Fruit fly (Drosophila melanogaster) whole organism, embryonic: ENCODE measurements around the gene CG32271.

ENCODE experiments used
- Abd-B ChIP-seq: fragments of 200-800 bp; sonication (Bioruptor generic); optimal IDR thresholded peaks from 2 replicates; lab custom pipeline; 2018; ENCODE audit warnings: missing biosample characterization, mild to moderate bottlenecking, missing genetic modification characterization, moderate library complexity
- Bdp1 ChIP-seq: fragments of 200-800 bp; sonication (Bioruptor generic); optimal IDR thresholded peaks from 3 replicates; lab custom pipeline; 2016; ENCODE audit warnings: missing biosample characterization, missing genetic modification characterization
- CG11085 ChIP-seq: fragments of 200-800 bp; sonication (Bioruptor generic); IDR thresholded peaks from 2 replicates; pipeline ENCODE4 v1.3.6; 2022; ENCODE audit warnings: missing biosample characterization, missing genetic modification characterization
- CG13424 ChIP-seq: fragments of 200-800 bp; sonication (Bioruptor generic); optimal IDR thresholded peaks from 2 replicates; lab custom pipeline; 2019; ENCODE audit warnings: missing biosample characterization, mild to moderate bottlenecking, missing genetic modification characterization, moderate library complexity
- CG14050 ChIP-seq: fragments of 200-800 bp; sonication (Bioruptor generic); IDR thresholded peaks from 3 replicates; pipeline ENCODE4 v1.3.6; 2022; ENCODE audit warnings: missing biosample characterization, missing genetic modification characterization
- CG15011 ChIP-seq: fragments of 200-800 bp; sonication (Bioruptor generic); optimal IDR thresholded peaks from 3 replicates; lab custom pipeline; 2018; ENCODE audit warnings: missing biosample characterization, mild to moderate bottlenecking, missing genetic modification characterization
- CG15073 ChIP-seq: fragments of 200-800 bp; sonication (Bioruptor generic); optimal IDR thresholded peaks from 2 replicates; lab custom pipeline; 2016; ENCODE audit warnings: missing biosample characterization, missing genetic modification characterization
- CG17802 ChIP-seq: fragments of 200-800 bp; sonication (Bioruptor generic); optimal IDR thresholded peaks from 2 replicates; lab custom pipeline; 2018; ENCODE audit warnings: missing biosample characterization, mild to moderate bottlenecking, missing genetic modification characterization, moderate library complexity
- CG30431 ChIP-seq: fragments of 200-800 bp; sonication (Bioruptor generic); optimal IDR thresholded peaks from 2 replicates; lab custom pipeline; 2017; ENCODE audit warnings: missing biosample characterization, missing genetic modification characterization
- CG31388 ChIP-seq: fragments of 200-800 bp; sonication (Bioruptor generic); optimal IDR thresholded peaks from 2 replicates; lab custom pipeline; 2016; ENCODE audit warnings: missing biosample characterization, missing genetic modification characterization
- CG32772 ChIP-seq: fragments of 200-800 bp; sonication (Bioruptor generic); IDR thresholded peaks from 2 replicates; pipeline ENCODE4 v1.3.6; 2022; ENCODE audit warnings: missing biosample characterization, missing genetic modification characterization
- CG34422 ChIP-seq: fragments of 200-800 bp; sonication (Bioruptor generic); IDR thresholded peaks from 3 replicates; pipeline ENCODE4 v1.3.6; 2022; ENCODE audit warnings: missing biosample characterization, missing genetic modification characterization
- CG3995 ChIP-seq: fragments of 200-800 bp; sonication (Bioruptor generic); optimal IDR thresholded peaks from 3 replicates; lab custom pipeline; 2016; ENCODE audit warnings: missing biosample characterization, missing genetic modification characterization
- CG6175 ChIP-seq: fragments of 200-800 bp; sonication (Bioruptor generic); IDR thresholded peaks from 3 replicates; pipeline ENCODE4 v1.3.6; 2022; ENCODE audit warnings: missing biosample characterization, missing genetic modification characterization
- CG7839 ChIP-seq: fragments of 200-800 bp; sonication (Bioruptor generic); optimal IDR thresholded peaks from 3 replicates; lab custom pipeline; 2018; ENCODE audit warnings: missing biosample characterization, mild to moderate bottlenecking, missing genetic modification characterization, moderate library complexity
- CG7928 ChIP-seq: fragments of 200-800 bp; sonication (Bioruptor generic); optimal IDR thresholded peaks from 2 replicates; lab custom pipeline; 2017; ENCODE audit warnings: missing biosample characterization, mild to moderate bottlenecking, missing genetic modification characterization
- CG8290 ChIP-seq, 3 experiments: fragments of 200-800 bp; sonication (Bioruptor generic); optimal IDR thresholded peaks; 2 replicates each; lab custom pipeline; 2016 to 2019; ENCODE audit warnings: missing biosample characterization in 3 of 3, missing genetic modification characterization in 3 of 3, mild to moderate bottlenecking in 2 of 3, moderate library complexity in 1 of 3
- D19A ChIP-seq: fragments of 200-800 bp; optimal IDR thresholded peaks from 3 replicates; lab custom pipeline; 2019; ENCODE audit warnings: missing biosample characterization, mild to moderate bottlenecking, missing genetic modification characterization, moderate library complexity
- Dad ChIP-seq: fragments of 200-800 bp; sonication (Bioruptor generic); optimal IDR thresholded peaks from 3 replicates; lab custom pipeline; 2016; ENCODE audit warnings: missing biosample characterization, missing genetic modification characterization
- Deaf1 ChIP-seq: fragments of 200-800 bp; optimal IDR thresholded peaks from 3 replicates; lab custom pipeline; 2019; ENCODE audit warnings: missing biosample characterization, mild to moderate bottlenecking, missing genetic modification characterization, moderate library complexity
- Gsc ChIP-seq: fragments of 200-800 bp; sonication (Bioruptor generic); IDR thresholded peaks from 2 replicates; pipeline ENCODE4 v1.3.6; 2022; ENCODE audit warnings: missing biosample characterization, missing genetic modification characterization
- H15 ChIP-seq: fragments of 200-800 bp; sonication (Bioruptor generic); IDR thresholded peaks from 3 replicates; pipeline ENCODE4 v1.3.6; 2022; ENCODE audit warnings: missing biosample characterization, missing genetic modification characterization
- Hmr ChIP-seq: fragments of 200-800 bp; sonication (Bioruptor generic); optimal IDR thresholded peaks from 3 replicates; lab custom pipeline; 2017; ENCODE audit warnings: mild to moderate bottlenecking, missing biosample characterization, missing genetic modification reagents, missing genetic modification characterization
- Med ChIP-seq: fragments of 200-800 bp; sonication (Bioruptor generic); peaks from one replicate; lab custom pipeline; 2016; ENCODE audit warnings: missing biosample characterization, missing genetic modification characterization, mild to moderate bottlenecking, inconsistent platforms, moderate library complexity
- NC2α ChIP-seq: fragments of 200-800 bp; sonication (Bioruptor generic); optimal IDR thresholded peaks from 2 replicates; lab custom pipeline; 2016; ENCODE audit warnings: missing biosample characterization, missing genetic modification characterization
- Nf-YC ChIP-seq: fragments of 200-800 bp; optimal IDR thresholded peaks from 3 replicates; lab custom pipeline; 2019; ENCODE audit warnings: missing biosample characterization, mild to moderate bottlenecking, missing genetic modification characterization, moderate library complexity
- Optix ChIP-seq: fragments of 200-800 bp; sonication (Bioruptor generic); IDR thresholded peaks from 3 replicates; pipeline ENCODE4 v1.3.6; 2022; ENCODE audit warnings: missing biosample characterization, missing genetic modification characterization
- Poxn ChIP-seq: fragments of 200-800 bp; sonication (Bioruptor generic); IDR thresholded peaks from 2 replicates; pipeline ENCODE4 v1.3.6; 2022; ENCODE audit warnings: missing biosample characterization, missing genetic modification characterization
- Six4 ChIP-seq: fragments of 200-800 bp; sonication (Bioruptor generic); optimal IDR thresholded peaks from 2 replicates; lab custom pipeline; 2016; ENCODE audit warnings: missing biosample characterization, missing genetic modification characterization
- ash1 ChIP-seq: fragments of 200-800 bp; sonication (Bioruptor generic); optimal IDR thresholded peaks from 2 replicates; lab custom pipeline; 2018; ENCODE audit warnings: missing biosample characterization, mild to moderate bottlenecking, missing genetic modification characterization
- bab2 ChIP-seq: fragments of 200-800 bp; sonication (Bioruptor generic); optimal IDR thresholded peaks from 2 replicates; lab custom pipeline; 2016; ENCODE audit warnings: missing biosample characterization, missing genetic modification characterization
- dmrt11E ChIP-seq: fragments of 200-800 bp; sonication (Bioruptor generic); optimal IDR thresholded peaks from 3 replicates; lab custom pipeline; 2018; ENCODE audit warnings: missing biosample characterization, mild to moderate bottlenecking, missing genetic modification characterization, moderate library complexity
- eyg ChIP-seq: fragments of 200-800 bp; sonication (Bioruptor generic); optimal IDR thresholded peaks from 3 replicates; lab custom pipeline; 2016; ENCODE audit warnings: missing biosample characterization, missing genetic modification characterization
- fd102C ChIP-seq: fragments of 200-800 bp; sonication (Bioruptor generic); optimal IDR thresholded peaks from 2 replicates; lab custom pipeline; 2018; ENCODE audit warnings: missing biosample characterization, mild to moderate bottlenecking, missing genetic modification characterization, moderate library complexity
- gcm2 ChIP-seq: fragments of 200-800 bp; sonication (Bioruptor generic); optimal IDR thresholded peaks from 2 replicates; lab custom pipeline; 2016; ENCODE audit warnings: missing biosample characterization, missing genetic modification characterization
- gro ChIP-seq: fragments of 200-800 bp; sonication (Bioruptor generic); optimal IDR thresholded peaks from 2 replicates; lab custom pipeline; 2016; ENCODE audit warnings: missing biosample characterization, missing genetic modification characterization
- her ChIP-seq: fragments of 200-800 bp; sonication (Bioruptor generic); optimal IDR thresholded peaks from 2 replicates; lab custom pipeline; 2016; ENCODE audit warnings: missing biosample characterization, missing genetic modification characterization
- pan ChIP-seq, 4 experiments: fragments of >200 bp in 3 of 4; fragments of 200-800 bp in 1 of 4; sonication (Bioruptor generic) in 1 of 4; optimal IDR thresholded peaks in 3 of 4; IDR thresholded peaks in 1 of 4; 2 replicates each; pipeline versions ENCODE4 v1.3.6 to Lab custom; 2017 to 2022; ENCODE audit warnings: missing biosample characterization in 2 of 4, missing genetic modification characterization in 2 of 4, mixed read lengths in 1 of 4
- peb ChIP-seq: fragments of 200-800 bp; sonication (Bioruptor generic); IDR thresholded peaks from 2 replicates; pipeline ENCODE4 v1.3.6; 2022; ENCODE audit warnings: missing biosample characterization, missing genetic modification characterization
- pfk ChIP-seq: fragments of 200-800 bp; sonication (Bioruptor generic); optimal IDR thresholded peaks from 2 replicates; lab custom pipeline; 2018; ENCODE audit warnings: missing biosample characterization, mild to moderate bottlenecking, missing genetic modification characterization, moderate library complexity
- psq ChIP-seq: fragments of 200-800 bp; sonication (Bioruptor generic); optimal IDR thresholded peaks from 2 replicates; lab custom pipeline; 2017; ENCODE audit warnings: missing biosample characterization, missing genetic modification characterization
- pzg ChIP-seq: fragments of 200-800 bp; sonication (Bioruptor generic); optimal IDR thresholded peaks from 3 replicates; lab custom pipeline; 2018; ENCODE audit warnings: missing biosample characterization, mild to moderate bottlenecking, missing genetic modification characterization, moderate library complexity
- ranshi ChIP-seq: fragments of 200-800 bp; sonication (Bioruptor generic); IDR thresholded peaks from 2 replicates; pipeline ENCODE4 v1.3.6; 2022; ENCODE audit warnings: missing biosample characterization, missing genetic modification characterization
- rib ChIP-seq: fragments of 200-800 bp; sonication (Bioruptor generic); IDR thresholded peaks from 2 replicates; pipeline ENCODE4 v1.3.6; 2022; ENCODE audit warnings: missing biosample characterization, missing genetic modification characterization
- sc ChIP-seq, 3 experiments: fragments of >200 bp in 2 of 3; fragments of 200-800 bp in 1 of 3; sonication (Bioruptor generic) in 1 of 3; optimal IDR thresholded peaks; 2 replicates in 2 of 3; 3 replicates in 1 of 3; lab custom pipeline; 2017; ENCODE audit warnings: mild to moderate bottlenecking in 1 of 3, missing biosample characterization in 1 of 3, missing genetic modification characterization in 1 of 3, missing genetic modification reagents in 1 of 3
- sens ChIP-seq: fragments of 200-800 bp; sonication (Bioruptor generic); peaks from one replicate; lab custom pipeline; 2016; ENCODE audit warnings: missing biosample characterization, missing genetic modification characterization
- sim ChIP-seq: fragments of 200-800 bp; sonication (Bioruptor generic); IDR thresholded peaks from 2 replicates; pipeline ENCODE4 v1.3.6; 2022; ENCODE audit warnings: missing biosample characterization, missing genetic modification characterization
- sna ChIP-seq: fragments of 200-800 bp; sonication (Bioruptor generic); IDR thresholded peaks from 2 replicates; pipeline ENCODE4 v1.3.6; 2022; ENCODE audit warnings: missing biosample characterization, missing genetic modification characterization; ENCODE audit not compliant: partially characterized antibody
- stwl ChIP-seq: fragments of 200-800 bp; sonication (Bioruptor generic); optimal IDR thresholded peaks from 3 replicates; lab custom pipeline; 2018; ENCODE audit warnings: missing biosample characterization, mild to moderate bottlenecking, missing genetic modification characterization, moderate library complexity
- tx ChIP-seq: fragments of 200-800 bp; sonication (Bioruptor generic); optimal IDR thresholded peaks from 2 replicates; lab custom pipeline; 2016; ENCODE audit warnings: missing biosample characterization, missing genetic modification characterization
- z ChIP-seq: fragments of 200-800 bp; sonication (Bioruptor generic); IDR thresholded peaks from 3 replicates; pipeline ENCODE4 v1.3.6; 2022; ENCODE audit warnings: missing biosample characterization, missing genetic modification characterization

The CG32271 gene

DNA sequence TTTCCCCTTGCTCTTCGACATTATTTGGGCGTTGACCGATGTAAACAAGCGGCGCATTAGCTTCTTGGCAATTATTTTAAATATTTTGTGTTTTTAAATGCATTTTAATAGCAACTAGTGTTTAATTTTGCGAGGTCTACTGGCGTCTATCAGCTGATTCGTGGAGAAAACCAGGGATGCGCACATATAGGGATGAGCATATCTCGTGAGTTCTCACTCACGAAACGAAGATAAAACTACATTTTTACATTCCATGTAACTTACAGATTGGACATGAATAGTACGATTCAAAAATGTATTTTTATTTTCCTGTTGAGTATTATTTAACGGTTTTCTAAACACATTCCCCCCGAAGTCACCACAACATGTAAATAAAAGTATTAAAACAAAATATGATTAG, 5.5 kb downstream of the CG32271 start, which contains the start of gene CG14966 (continued):
- TF ChIP-seq dmrt11E (tag; lab: Kevin White, UChicago): no peak
- TF ChIP-seq eyg (GFP tag; lab: Kevin White, UChicago): no peak
- no peak for TF ChIP-seq CG14050 (GFP tag; lab: Robert Waterston, UW)
- TF ChIP-seq rib (GFP tag; lab: Robert Waterston, UW): peak; percentile 65
- TF ChIP-seq sens (GFP tag; lab: Kevin White, UChicago): peak; percentile 88
- TF ChIP-seq pfk: peak; percentile 11
- TF ChIP-seq Hmr: peak; percentile 27
- no peak for TF ChIP-seq ranshi (GFP tag; lab: Robert Waterston, UW)
- TF ChIP-seq CG7928 (GFP tag; lab: Kevin White, UChicago): peak; percentile 97
- no peak for TF ChIP-seq Dad
- TF ChIP-seq psq (GFP tag; lab: Kevin White, UChicago): no peak
- TF ChIP-seq CG3995 (GFP tag; lab: Kevin White, UChicago): peak; percentile 15
- TF ChIP-seq Optix (GFP tag; lab: Robert Waterston, UW): no peak
- peak; percentile 64 for TF ChIP-seq Nf-YC (tag; lab: Kevin White, UChicago)
- no peak for TF ChIP-seq tx (GFP tag; lab: Kevin White, UChicago)
- peak; percentile 89 for TF ChIP-seq Med
- TF ChIP-seq CG30431 (GFP tag; lab: Kevin White, UChicago): no peak
- peak; percentile 87; the same call in 2 of the 3 replicates for TF ChIP-seq CG34422
- peak; percentile 89 for TF ChIP-seq pzg (GFP tag; lab: Kevin White, UChicago)
- TF ChIP-seq CG7839 (tag; lab: Kevin White, UChicago): peak; percentile 23
- TF ChIP-seq z: no peak
- TF ChIP-seq CG11085: no peak
- TF ChIP-seq NC2α (GFP tag; lab: Kevin White, UChicago): no peak
- no peak for TF ChIP-seq CG6175 (GFP tag; lab: Robert Waterston, UW)
- no peak for TF ChIP-seq sc (optimal IDR thresholded peaks at IDR 0.05; lab: Kevin White, UChicago)
- no peak for TF ChIP-seq sc (GFP tag; optimal IDR thresholded peaks at IDR 0.05; lab: Kevin White, UChicago)
- no peak for TF ChIP-seq CG31388 (GFP tag; lab: Kevin White, UChicago)
- no peak for TF ChIP-seq Poxn (GFP tag; lab: Robert Waterston, UW)
- TF ChIP-seq CG15011 (GFP tag; lab: Kevin White, UChicago): no peak
- TF ChIP-seq gro (GFP tag; lab: Kevin White, UChicago): peak; percentile 58
- TF ChIP-seq Deaf1 (tag; lab: Kevin White, UChicago): peak; percentile 0
- TF ChIP-seq Six4 (GFP tag; lab: Kevin White, UChicago): no peak
- TF ChIP-seq Abd-B (GFP tag; lab: Kevin White, UChicago): no peak
- TF ChIP-seq her (GFP tag; lab: Kevin White, UChicago): no peak
- TF ChIP-seq Gsc (GFP tag; lab: Robert Waterston, UW): no peak
- TF ChIP-seq H15: no peak
- no peak for TF ChIP-seq pan (optimal IDR thresholded peaks at IDR 0.05; lab: Kevin White, UChicago)
- TF ChIP-seq pan (GFP tag; optimal IDR thresholded peaks at IDR 0.05 in 1 of 2, IDR thresholded peaks at IDR 0.05 in 1 of 2): no peak
- no peak for TF ChIP-seq fd102C (GFP tag; lab: Kevin White, UChicago)
- TF ChIP-seq CG32772 (GFP tag; lab: Robert Waterston, UW): no peak
- TF ChIP-seq stwl (tag; lab: Kevin White, UChicago): peak; percentile 43
- TF ChIP-seq bab2 (GFP tag; lab: Kevin White, UChicago): peak; percentile 10
- TF ChIP-seq CG17802 (tag; lab: Kevin White, UChicago): no peak
- no peak for TF ChIP-seq CG15073 (GFP tag; lab: Kevin White, UChicago)
- TF ChIP-seq CG8290 (GFP tag; optimal IDR thresholded peaks at IDR 0.05; lab: Kevin White, UChicago): peak; percentile 5
- TF ChIP-seq CG8290 (tag; optimal IDR thresholded peaks at IDR 0.05; lab: Kevin White, UChicago): peak in 1 of 2 experiments; percentile 71
- TF ChIP-seq Bdp1 (GFP tag; lab: Kevin White, UChicago): no peak
- TF ChIP-seq CG13424 (tag; lab: Kevin White, UChicago): peak; percentile 31
- TF ChIP-seq sna (GFP tag; lab: Robert Waterston, UW): peak; percentile 94
- TF ChIP-seq ash1 (GFP tag; lab: Kevin White, UChicago): no peak
- no peak for TF ChIP-seq D19A (tag; lab: Kevin White, UChicago)
- TF ChIP-seq sim (GFP tag; lab: Robert Waterston, UW): no peak
- no peak for TF ChIP-seq peb (GFP tag; lab: Robert Waterston, UW)
- no peak for TF ChIP-seq gcm2 (GFP tag; lab: Kevin White, UChicago)
